Fruit fly (Drosophila melanogaster) whole organism, pupa: ENCODE results near the gene CG10621.

Experiments used
- CG12605 ChIP-seq: fragments of 200-800 bp; sonication (Bioruptor generic); IDR thresholded peaks from 2 replicates; pipeline ENCODE4 v1.3.6; 2022; ENCODE audit warnings: missing biosample characterization, missing genetic modification characterization
- CG15710 ChIP-seq: fragments of 200-800 bp; sonication (Bioruptor generic); optimal IDR thresholded peaks from 2 replicates; lab custom pipeline; 2018; ENCODE audit warnings: missing biosample characterization, mild to moderate bottlenecking, missing genetic modification characterization, moderate library complexity
- CG4496 ChIP-seq: fragments of 200-800 bp; sonication (Bioruptor generic); IDR thresholded peaks from 3 replicates; pipeline ENCODE4 v1.3.6; 2022; ENCODE audit warnings: missing biosample characterization, missing genetic modification characterization
- CG9948 ChIP-seq: fragments of 200-800 bp; sonication (Bioruptor generic); optimal IDR thresholded peaks from 2 replicates; lab custom pipeline; 2018; ENCODE audit warnings: missing biosample characterization, mild to moderate bottlenecking, missing genetic modification characterization, moderate library complexity
- D1 ChIP-seq: fragments of 200-800 bp; sonication (Bioruptor generic); optimal IDR thresholded peaks from 2 replicates; lab custom pipeline; 2018; ENCODE audit warnings: missing biosample characterization, mild to moderate bottlenecking, missing genetic modification characterization, moderate library complexity
- Ets98B ChIP-seq: fragments of 200-800 bp; sonication (Bioruptor generic); IDR thresholded peaks from 2 replicates; pipeline ENCODE4 v1.3.6; 2022; ENCODE audit warnings: missing biosample characterization, missing genetic modification characterization
- Pif1A ChIP-seq: fragments of 200-800 bp; sonication (Bioruptor generic); optimal IDR thresholded peaks from 3 replicates; lab custom pipeline; 2016; ENCODE audit warnings: missing biosample characterization, missing genetic modification characterization
- Pif1B ChIP-seq: fragments of 200-800 bp; sonication (Bioruptor generic); optimal IDR thresholded peaks from 3 replicates; lab custom pipeline; 2016; ENCODE audit warnings: missing biosample characterization, missing genetic modification characterization
- Snoo ChIP-seq: fragments of 200-800 bp; sonication (Bioruptor generic); optimal IDR thresholded peaks from 3 replicates; lab custom pipeline; 2017; ENCODE audit warnings: missing biosample characterization, mild to moderate bottlenecking, missing genetic modification characterization, inconsistent platforms
- rn ChIP-seq: fragments of 200-800 bp; sonication (Bioruptor generic); IDR thresholded peaks from 2 replicates; pipeline ENCODE4 v1.3.6; 2022; ENCODE audit warnings: missing biosample characterization, missing genetic modification characterization

dm6 chr2L:19002468-19002867 is 48.2 kb upstream of the CG10621 start:
- TF ChIP-seq Snoo (tag; lab: Kevin White, UChicago) (no peak), CG4496 (no peak), CG9948 (tag; lab: Kevin White, UChicago) (no peak), Pif1A (no peak), D1 (tag; lab: Kevin White, UChicago) (no peak), Ets98B (no peak), rn (GFP tag; lab: Robert Waterston, UW) (no peak), CG12605 (GFP tag; lab: Robert Waterston, UW) (no peak), Pif1B (GFP tag; lab: Kevin White, UChicago) (no peak), CG15710 (no peak)
